Worm (Caenorhabditis elegans) whole organism, L4 larva: ENCODE measurements around the gene rad-54.L2.
A peak's percentile ranks its signal among the peaks of the same experiment; 100 is the strongest.

Source experiments
- D1046.2 ChIP-seq: fragments of 200-800 bp; sonication (Bioruptor generic); IDR thresholded peaks from 2 replicates; pipeline ENCODE4 v1.3.6; 2022; ENCODE audit warnings: missing genetic modification characterization, missing compliant biosample characterization
- R02D3.7 ChIP-seq: fragments of 150-350 bp; sonication (generic microtip); optimal IDR thresholded peaks from 3 replicates; lab custom pipeline; 2014; ENCODE audit warnings: missing biosample characterization, missing genetic modification characterization
- Y105C5A.15 ChIP-seq: fragments of 200-800 bp; sonication (Bioruptor generic); IDR thresholded peaks from 2 replicates; pipeline ENCODE4 v1.3.6; 2022; ENCODE audit warnings: missing genetic modification characterization, missing compliant biosample characterization
- ZK546.5 ChIP-seq, 2 experiments: sonication (generic microtip); optimal IDR thresholded peaks; 2 replicates each; lab custom pipeline; 2017; ENCODE audit warnings: missing biosample characterization in 2 of 2, missing genetic modification characterization in 2 of 2
- aha-1 ChIP-seq: fragments of 150-350 bp; peaks from one replicate; lab custom pipeline; 2014; ENCODE audit warnings: missing biosample characterization, missing genetic modification characterization
- ceh-32 ChIP-seq: sonication (generic microtip); optimal IDR thresholded peaks from 2 replicates; lab custom pipeline; 2016; ENCODE audit warnings: mild to moderate bottlenecking, missing genetic modification characterization, missing compliant biosample characterization; ENCODE audit not compliant: poor library complexity
- ceh-44 ChIP-seq: fragments of 200-800 bp; sonication (Bioruptor generic); IDR thresholded peaks from 2 replicates; pipeline ENCODE4 v1.3.6; 2022; ENCODE audit warnings: missing genetic modification reagents, missing genetic modification characterization, missing compliant biosample characterization
- cey-2 ChIP-seq: sonication (generic microtip); optimal IDR thresholded peaks from 3 replicates; lab custom pipeline; 2017; ENCODE audit warnings: missing genetic modification characterization, mild to moderate bottlenecking, missing compliant biosample characterization, antibody characterized with exemption, borderline replicate concordance; ENCODE audit not compliant: insufficient read depth
- ctbp-1 ChIP-seq: fragments of 200-800 bp; sonication (Bioruptor generic); IDR thresholded peaks from 2 replicates; pipeline ENCODE4 v1.3.6; 2022; ENCODE audit warnings: missing genetic modification reagents, missing genetic modification characterization, missing compliant biosample characterization
- daf-12 ChIP-seq: fragments of 150-350 bp; optimal IDR thresholded peaks from 2 replicates; lab custom pipeline; 2014; ENCODE audit warnings: missing biosample characterization, missing genetic modification reagents, missing genetic modification characterization
- daf-16 ChIP-seq, 3 experiments: sonication (generic microtip); optimal IDR thresholded peaks; 2 replicates each; lab custom pipeline; 2016 to 2017; ENCODE audit warnings: missing genetic modification characterization in 3 of 3, missing genetic modification reagents in 3 of 3, mild to moderate bottlenecking in 2 of 3, missing compliant biosample characterization in 2 of 3, missing biosample characterization in 1 of 3, moderate library complexity in 1 of 3
- daf-19 ChIP-seq: fragments of 200-800 bp; sonication (Bioruptor generic); conservative IDR thresholded peaks from 2 replicates; pipeline ENCODE4 v1.3.6; 2022; ENCODE audit warnings: missing genetic modification characterization, missing compliant biosample characterization
- daf-8 ChIP-seq: fragments of 200-800 bp; sonication (Bioruptor generic); IDR thresholded peaks from 2 replicates; pipeline ENCODE4 v1.3.6; 2022; ENCODE audit warnings: missing genetic modification characterization, missing compliant biosample characterization
- duxl-1 ChIP-seq: sonication (generic microtip); optimal IDR thresholded peaks from 2 replicates; lab custom pipeline; 2016; ENCODE audit warnings: mild to moderate bottlenecking, missing genetic modification characterization, moderate library complexity, missing compliant biosample characterization; ENCODE audit not compliant: poor library complexity
- dve-1 ChIP-seq: sonication (generic microtip); optimal IDR thresholded peaks from 2 replicates; lab custom pipeline; 2017; ENCODE audit warnings: antibody characterized with exemption, mild to moderate bottlenecking, missing genetic modification characterization, missing compliant biosample characterization; ENCODE audit not compliant: insufficient read depth
- egl-27 ChIP-seq: sonication (generic microtip); optimal IDR thresholded peaks from 3 replicates; lab custom pipeline; 2017; ENCODE audit warnings: missing biosample characterization, missing genetic modification reagents, missing genetic modification characterization
- fkh-10 ChIP-seq: fragments of 150-350 bp; optimal IDR thresholded peaks from 2 replicates; lab custom pipeline; 2014; ENCODE audit warnings: missing biosample characterization, missing genetic modification reagents, missing genetic modification characterization
- fos-1 ChIP-seq: fragments of 150-350 bp; optimal IDR thresholded peaks from 2 replicates; lab custom pipeline; 2014; ENCODE audit warnings: missing biosample characterization, missing genetic modification characterization
- hlh-11 ChIP-seq: fragments of 200-800 bp; sonication (Bioruptor generic); optimal IDR thresholded peaks from 2 replicates; lab custom pipeline; 2018; ENCODE audit warnings: mild to moderate bottlenecking, missing genetic modification characterization, missing compliant biosample characterization
- hmg-1.1 ChIP-seq: fragments of 200-800 bp; sonication (Bioruptor generic); IDR thresholded peaks from 2 replicates; pipeline ENCODE4 v1.3.6; 2022; ENCODE audit warnings: missing genetic modification reagents, missing genetic modification characterization, missing compliant biosample characterization
- jun-1 ChIP-seq: fragments of 150-350 bp; optimal IDR thresholded peaks from 2 replicates; lab custom pipeline; 2014; ENCODE audit warnings: missing biosample characterization, missing genetic modification reagents, missing genetic modification characterization
- lin-15B ChIP-seq: fragments of 150-350 bp; sonication (generic microtip); optimal IDR thresholded peaks from 3 replicates; lab custom pipeline; 2014; ENCODE audit warnings: missing biosample characterization, missing genetic modification characterization
- lin-39 ChIP-seq: fragments of 150-350 bp; optimal IDR thresholded peaks from 2 replicates; lab custom pipeline; 2014; ENCODE audit warnings: missing biosample characterization, missing genetic modification reagents, missing genetic modification characterization
- lir-3 ChIP-seq: sonication (generic microtip); optimal IDR thresholded peaks from 2 replicates; lab custom pipeline; 2016; ENCODE audit warnings: mild to moderate bottlenecking, missing genetic modification characterization, missing compliant biosample characterization
- mdl-1 ChIP-seq, 2 experiments: fragments of 150-350 bp in 1 of 2; sonication (generic microtip) in 1 of 2; optimal IDR thresholded peaks; 2 replicates each; lab custom pipeline; 2014 to 2017; ENCODE audit warnings: missing biosample characterization in 2 of 2, missing genetic modification characterization in 2 of 2
- mep-1 ChIP-seq: fragments of 150-350 bp; sonication (generic microtip); optimal IDR thresholded peaks from 3 replicates; lab custom pipeline; 2014; ENCODE audit warnings: missing biosample characterization, missing genetic modification characterization
- mes-2 ChIP-seq: sonication (generic microtip); optimal IDR thresholded peaks from 2 replicates; lab custom pipeline; 2016; ENCODE audit warnings: missing genotype, mild to moderate bottlenecking, missing genetic modification characterization, missing compliant biosample characterization; ENCODE audit not compliant: poor library complexity, severe bottlenecking
- mxl-2 ChIP-seq: fragments of 200-800 bp; sonication (Bioruptor generic); conservative IDR thresholded peaks from 2 replicates; pipeline ENCODE4 v1.3.6; 2022; ENCODE audit warnings: missing genetic modification reagents, missing genetic modification characterization, missing compliant biosample characterization
- nhr-11 ChIP-seq: fragments of 150-350 bp; optimal IDR thresholded peaks from 2 replicates; lab custom pipeline; 2014; ENCODE audit warnings: missing biosample characterization, missing genetic modification characterization
- nhr-237 ChIP-seq: sonication (generic microtip); optimal IDR thresholded peaks from 2 replicates; lab custom pipeline; 2017; ENCODE audit warnings: missing biosample characterization, missing genetic modification characterization
- nhr-28 ChIP-seq: fragments of 150-350 bp; optimal IDR thresholded peaks from 2 replicates; lab custom pipeline; 2014; ENCODE audit warnings: missing biosample characterization, missing genetic modification characterization
- nhr-42 ChIP-seq: fragments of 200-800 bp; sonication (Bioruptor generic); IDR thresholded peaks from 2 replicates; pipeline ENCODE4 v1.3.6; 2022; ENCODE audit warnings: missing genetic modification characterization, missing compliant biosample characterization
- nhr-48 ChIP-seq: sonication (generic microtip); optimal IDR thresholded peaks from 2 replicates; lab custom pipeline; 2016; ENCODE audit warnings: mild to moderate bottlenecking, missing genetic modification characterization, missing compliant biosample characterization
- nhr-6 ChIP-seq: fragments of 150-350 bp; optimal IDR thresholded peaks from 2 replicates; lab custom pipeline; 2014; ENCODE audit warnings: missing biosample characterization, missing genetic modification characterization
- nhr-77 ChIP-seq: fragments of 150-350 bp; optimal IDR thresholded peaks from 2 replicates; lab custom pipeline; 2014; ENCODE audit warnings: missing biosample characterization, missing genetic modification characterization
- pha-4 ChIP-seq, 2 experiments: fragments of 150-350 bp in 1 of 2; fragments of 200-800 bp in 1 of 2; sonication (Bioruptor generic) in 1 of 2; IDR thresholded peaks in 1 of 2; optimal IDR thresholded peaks in 1 of 2; 2 replicates each; pipeline versions ENCODE4 v1.3.6 to Lab custom; 2014 to 2022; ENCODE audit warnings: missing genetic modification characterization in 2 of 2, missing genetic modification reagents in 2 of 2, missing biosample characterization in 1 of 2, missing compliant biosample characterization in 1 of 2
- php-3 ChIP-seq: fragments of 200-800 bp; sonication (Bioruptor generic); IDR thresholded peaks from 2 replicates; pipeline ENCODE4 v1.3.6; 2022; ENCODE audit warnings: missing genetic modification reagents, missing genetic modification characterization, missing compliant biosample characterization
- pqm-1 ChIP-seq: sonication (generic microtip); optimal IDR thresholded peaks from 2 replicates; lab custom pipeline; 2017; ENCODE audit warnings: missing biosample characterization, missing genetic modification characterization
- rbr-2 ChIP-seq: sonication (generic microtip); optimal IDR thresholded peaks from 2 replicates; lab custom pipeline; 2016; ENCODE audit warnings: missing genotype, missing genetic modification characterization, missing compliant biosample characterization
- sdz-12 ChIP-seq: fragments of 200-800 bp; sonication (Bioruptor generic); optimal IDR thresholded peaks from 2 replicates; lab custom pipeline; 2018; ENCODE audit warnings: mild to moderate bottlenecking, missing genetic modification characterization, missing compliant biosample characterization
- skn-1 ChIP-seq: fragments of 150-350 bp; optimal IDR thresholded peaks from 2 replicates; lab custom pipeline; 2014; ENCODE audit warnings: missing biosample characterization, missing genetic modification characterization
- spr-1 ChIP-seq: sonication (generic microtip); optimal IDR thresholded peaks from 2 replicates; lab custom pipeline; 2016; ENCODE audit warnings: mild to moderate bottlenecking, missing genetic modification characterization, missing compliant biosample characterization
- tag-97 ChIP-seq: fragments of 200-800 bp; sonication (Bioruptor generic); IDR thresholded peaks from 2 replicates; pipeline ENCODE4 v1.3.6; 2022; ENCODE audit warnings: missing genetic modification characterization, missing compliant biosample characterization
- unc-130 ChIP-seq: sonication (generic microtip); optimal IDR thresholded peaks from 2 replicates; lab custom pipeline; 2016; ENCODE audit warnings: missing genetic modification reagents, missing genetic modification characterization, missing compliant biosample characterization
- unc-62 ChIP-seq, 3 experiments: fragments of 150-350 bp in 1 of 3; sonication (generic microtip); optimal IDR thresholded peaks in 2 of 3; peaks in 1 of 3; 1 replicate in 1 of 3; 2 replicates in 2 of 3; lab custom pipeline; 2014 to 2017; ENCODE audit warnings: missing biosample characterization in 3 of 3, missing genetic modification characterization in 3 of 3, missing genetic modification reagents in 3 of 3, missing genotype in 1 of 3
- zag-1 ChIP-seq: fragments of 150-350 bp; optimal IDR thresholded peaks from 2 replicates; lab custom pipeline; 2014; ENCODE audit warnings: missing biosample characterization, missing genetic modification characterization
- zfp-2 ChIP-seq: sonication (generic microtip); optimal IDR thresholded peaks from 2 replicates; lab custom pipeline; 2016; ENCODE audit warnings: mild to moderate bottlenecking, missing genetic modification characterization, missing compliant biosample characterization
- ztf-7 ChIP-seq: fragments of 150-350 bp; optimal IDR thresholded peaks from 2 replicates; lab custom pipeline; 2014; ENCODE audit warnings: missing biosample characterization, missing genetic modification characterization

The rad-54.L2 gene

ce11 chrIV:8864672-8865071 lies 29.2 kb upstream of the rad-54.L2 start (continued):
- TF ChIP-seq ctbp-1 (no peak), cey-2 (peak; percentile 13)

ce11 chrIV:8865343-8865742 lies 28.5 kb upstream of the rad-54.L2 start, which contains the start of gene C09G9.1:
TSS of gene C09G9.1 (minus strand) at chrIV:8865485.
- TF ChIP-seq jun-1: no peak
- no peak for TF ChIP-seq daf-19
- no peak for TF ChIP-seq rbr-2 (tag; lab: Kevin White, UChicago)
- TF ChIP-seq D1046.2 (GFP tag; lab: Robert Waterston, UW): no peak
- TF ChIP-seq nhr-6 (tag; lab: Kevin White, UChicago): no peak
- TF ChIP-seq daf-12 (tag; lab: Kevin White, UChicago): no peak
- TF ChIP-seq nhr-77 (tag; lab: Kevin White, UChicago): no peak
- TF ChIP-seq dve-1 (tag; lab: Kevin White, UChicago): peak; percentile 40
- TF ChIP-seq pha-4 (GFP tag; IDR thresholded peaks at IDR 0.05; lab: Robert Waterston, UW): no peak
- no peak for TF ChIP-seq pha-4 (tag; optimal IDR thresholded peaks at IDR 0.05; lab: Kevin White, UChicago)
- TF ChIP-seq lin-39 (tag; lab: Kevin White, UChicago): no peak
- TF ChIP-seq unc-62 (GFP tag; optimal IDR thresholded peaks at IDR 0.05 in 1 of 2; lab: Kevin White, UChicago): peak in 1 of 2 experiments; percentile 51
- TF ChIP-seq unc-62 (tag; optimal IDR thresholded peaks at IDR 0.05; lab: Kevin White, UChicago): no peak
- TF ChIP-seq cey-2: no peak
- no peak for TF ChIP-seq daf-16 (GFP tag; optimal IDR thresholded peaks at IDR 0.05; lab: Kevin White, UChicago)
- TF ChIP-seq daf-16 (tag; optimal IDR thresholded peaks at IDR 0.05; lab: Kevin White, UChicago): peak; percentile 23
- TF ChIP-seq Y105C5A.15 (GFP tag; lab: Robert Waterston, UW): no peak
- peak; percentile 51 for TF ChIP-seq nhr-28 (tag; lab: Kevin White, UChicago)
- no peak for TF ChIP-seq nhr-42 (GFP tag; lab: Robert Waterston, UW)
- TF ChIP-seq zag-1 (tag; lab: Kevin White, UChicago): no peak
- TF ChIP-seq ZK546.5 (tag; optimal IDR thresholded peaks at IDR 0.05; lab: Kevin White, UChicago): no peak
- TF ChIP-seq aha-1 (tag; lab: Kevin White, UChicago): no peak
- no peak for TF ChIP-seq lir-3 (tag; lab: Kevin White, UChicago)
- no peak for TF ChIP-seq sdz-12
- no peak for TF ChIP-seq spr-1 (tag; lab: Kevin White, UChicago)
- TF ChIP-seq fkh-10: no peak
- no peak for TF ChIP-seq nhr-11 (tag; lab: Kevin White, UChicago)
- TF ChIP-seq unc-130 (GFP tag; lab: Kevin White, UChicago): no peak
- TF ChIP-seq ztf-7 (tag; lab: Kevin White, UChicago): no peak
- peak; percentile 67 for TF ChIP-seq pqm-1 (tag; lab: Kevin White, UChicago)
- TF ChIP-seq zfp-2 (tag; lab: Kevin White, UChicago): no peak
- TF ChIP-seq ceh-44 (GFP tag; lab: Robert Waterston, UW): no peak

DNA sequence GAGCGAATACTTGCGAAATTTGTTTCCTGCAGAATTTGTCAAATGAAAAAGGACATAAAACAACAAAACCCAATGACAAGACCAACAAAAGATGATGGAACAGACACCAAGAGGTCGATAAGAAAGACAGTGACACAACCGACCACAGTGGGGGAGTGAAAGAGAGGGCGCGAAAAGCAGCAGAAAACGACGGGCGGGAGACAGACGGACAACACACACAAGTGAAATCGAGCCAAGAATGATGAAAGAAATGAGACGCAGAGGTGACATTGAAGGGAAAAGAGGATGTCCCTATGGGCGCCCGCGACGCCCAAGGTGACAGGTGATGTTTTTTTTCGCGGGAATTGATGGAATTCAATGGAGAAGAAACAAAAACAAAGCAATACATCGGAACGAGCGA lies 27.8 kb upstream of the rad-54.L2 start:
- TF ChIP-seq nhr-237 (tag; lab: Kevin White, UChicago): no peak
- no peak for TF ChIP-seq nhr-6 (tag; lab: Kevin White, UChicago)
- no peak for TF ChIP-seq lin-15B (tag; lab: Kevin White, UChicago)
- no peak for TF ChIP-seq egl-27 (tag; lab: Kevin White, UChicago)
- no peak for TF ChIP-seq duxl-1 (tag; lab: Kevin White, UChicago)
- peak; percentile 96 for TF ChIP-seq hlh-11
- TF ChIP-seq mes-2 (tag; lab: Kevin White, UChicago): peak; percentile 14
- TF ChIP-seq skn-1 (tag; lab: Kevin White, UChicago): no peak
- TF ChIP-seq ceh-32: no peak
- 0 out of 2 replicates have a peak, but pooled peaks have one; percentile 35 for TF ChIP-seq php-3 (GFP tag; lab: Robert Waterston, UW)
- peak; percentile 35 for TF ChIP-seq nhr-48 (tag; lab: Kevin White, UChicago)
- no peak for TF ChIP-seq fos-1
- TF ChIP-seq daf-16 (GFP tag; optimal IDR thresholded peaks at IDR 0.05; lab: Kevin White, UChicago): peak in 1 of 2 experiments; percentile 92
- TF ChIP-seq daf-16 (tag; optimal IDR thresholded peaks at IDR 0.05; lab: Kevin White, UChicago): peak; percentile 63
- TF ChIP-seq mxl-2 (GFP tag; lab: Robert Waterston, UW): no peak
- TF ChIP-seq tag-97 (GFP tag; lab: Robert Waterston, UW): no peak
- TF ChIP-seq mdl-1 (tag; optimal IDR thresholded peaks at IDR 0.05; lab: Kevin White, UChicago): peak in 1 of 2 experiments; percentile 67
- TF ChIP-seq daf-8 (GFP tag; lab: Robert Waterston, UW): no peak
- no peak for TF ChIP-seq R02D3.7 (tag; lab: Kevin White, UChicago)
- peak; percentile 59; the same call in 1 of the 2 replicates for TF ChIP-seq hmg-1.1 (GFP tag; lab: Robert Waterston, UW)
- peak; percentile 83 for TF ChIP-seq mep-1
